Worm (Caenorhabditis elegans): Measurements from ENCODE around the gene ZK930.6.

Gene ZK930.6

ce11 chrII:11880456-11881353, 3.0 kb upstream of the ZK930.6 start:
- TF ChIP-seq ceh-88 (GFP tag; IDR thresholded peaks at IDR 0.05) (no peak), elt-3 (tag; optimal IDR thresholded peaks at IDR 0.05) (peak in 1 of 6 experiments; percentile 9), aly-2 (tag; optimal IDR thresholded peaks at IDR 0.05) (peak; percentile 79), sup-37 (GFP tag; optimal IDR thresholded peaks at IDR 0.05) (no peak), nhr-76 (tag; optimal IDR thresholded peaks at IDR 0.05) (no peak), rnt-1 (tag; optimal IDR thresholded peaks at IDR 0.05) (peak; percentile 12), lin-35 (GFP tag; optimal IDR thresholded peaks at IDR 0.05) (peak in 1 of 2 experiments; percentile 39), grh-1 (GFP tag; IDR thresholded peaks at IDR 0.05) (no peak), efl-1 (optimal IDR thresholded peaks at IDR 0.05) (peak in 1 of 2 experiments; percentile 14), efl-1 (GFP tag; optimal IDR thresholded peaks at IDR 0.05 in 1 of 2) (peak in 1 of 2 experiments; percentile 90), blmp-1 (tag; optimal IDR thresholded peaks at IDR 0.05) (peak; percentile 99), nhr-85 (tag) (peak; percentile 72), nhr-84 (tag; optimal IDR thresholded peaks at IDR 0.05) (no peak), mep-1 (tag; optimal IDR thresholded peaks at IDR 0.05) (peak; percentile 70), ama-1 (optimal IDR thresholded peaks at IDR 0.05) (peak; percentile 52), irx-1 (tag; optimal IDR thresholded peaks at IDR 0.05) (no peak), nhr-90 (tag; optimal IDR thresholded peaks at IDR 0.05; ENCODE audit: poor library complexity) (peak; percentile 20), lin-14 (GFP tag; optimal IDR thresholded peaks at IDR 0.05) (peak; percentile 64), nhr-71 (tag; optimal IDR thresholded peaks at IDR 0.05) (peak; percentile 46), nhr-20 (tag; optimal IDR thresholded peaks at IDR 0.05) (peak; percentile 29), lsy-2 (tag; optimal IDR thresholded peaks at IDR 0.05) (peak in 1 of 2 experiments; percentile 32), dpl-1 (GFP tag; optimal IDR thresholded peaks at IDR 0.05) (peak in 1 of 3 experiments; percentile 21), ztf-11 (tag; optimal IDR thresholded peaks at IDR 0.05) (peak in 1 of 2 experiments; percentile 37), snu-23 (GFP tag; optimal IDR thresholded peaks at IDR 0.05) (peak; percentile 45), elt-2 (tag; optimal IDR thresholded peaks at IDR 0.05) (no peak)

- TF ChIP-seq vab-15 (tag; optimal IDR thresholded peaks at IDR 0.05): no peak
- TF ChIP-seq tbx-2 (tag; optimal IDR thresholded peaks at IDR 0.05): peak; percentile 25
- TF ChIP-seq nhr-84 (tag; optimal IDR thresholded peaks at IDR 0.05): no peak
- TF ChIP-seq unc-86 (tag; optimal IDR thresholded peaks at IDR 0.05): peak; percentile 45
- no peak for TF ChIP-seq efl-1 (optimal IDR thresholded peaks at IDR 0.05)
- TF ChIP-seq efl-1 (GFP tag; optimal IDR thresholded peaks at IDR 0.05 in 1 of 2): peak in 1 of 2 experiments; percentile 17
- TF ChIP-seq ztf-11 (tag; optimal IDR thresholded peaks at IDR 0.05): peak in 1 of 2 experiments; percentile 86
These were observed 4.0 kb downstream of the ZK930.6 start for ce11 chrII:11887724-11888123.

- TF ChIP-seq pqm-1 (tag; optimal IDR thresholded peaks at IDR 0.05): no peak
- TF ChIP-seq nhr-85 (tag): peak; percentile 69
- TF ChIP-seq lin-14 (GFP tag; optimal IDR thresholded peaks at IDR 0.05): peak; percentile 27
- TF ChIP-seq egl-13 (tag; optimal IDR thresholded peaks at IDR 0.05): no peak
- no peak for TF ChIP-seq fkh-8 (tag; optimal IDR thresholded peaks at IDR 0.05)
- no peak for TF ChIP-seq ets-5 (GFP tag; IDR thresholded peaks at IDR 0.05)
- no peak for TF ChIP-seq zip-4 (GFP tag; optimal IDR thresholded peaks at IDR 0.05)
- no peak for TF ChIP-seq tlp-1 (tag; optimal IDR thresholded peaks at IDR 0.05)
These were observed 4.4 kb downstream of the ZK930.6 start for ce11 chrII:11888150-11888549.

- TF ChIP-seq xbp-1 (tag; optimal IDR thresholded peaks at IDR 0.05) (no peak), skn-1 (tag; optimal IDR thresholded peaks at IDR 0.05) (no peak), snpc-4 (tag; optimal IDR thresholded peaks at IDR 0.05) (no peak), rnt-1 (tag; optimal IDR thresholded peaks at IDR 0.05) (peak; percentile 24), swsn-7 (tag; optimal IDR thresholded peaks at IDR 0.05) (peak; percentile 18), nhr-47 (tag; optimal IDR thresholded peaks at IDR 0.05) (no peak), nhr-90 (tag; optimal IDR thresholded peaks at IDR 0.05; ENCODE audit: poor library complexity) (peak; percentile 33), unc-98 (GFP tag; IDR thresholded peaks at IDR 0.05) (no peak), zip-4 (GFP tag; optimal IDR thresholded peaks at IDR 0.05) (no peak), efl-3 (GFP tag; optimal IDR thresholded peaks at IDR 0.05) (no peak), nhr-28 (tag; optimal IDR thresholded peaks at IDR 0.05) (no peak), lin-14 (GFP tag; optimal IDR thresholded peaks at IDR 0.05) (no peak), nhr-71 (tag; optimal IDR thresholded peaks at IDR 0.05) (peak; percentile 18), nhr-20 (tag; optimal IDR thresholded peaks at IDR 0.05) (peak; percentile 54), lsy-2 (tag; optimal IDR thresholded peaks at IDR 0.05) (peak in 1 of 2 experiments; percentile 30), ces-1 (GFP tag; optimal IDR thresholded peaks at IDR 0.05) (no peak), unc-62 (GFP tag; optimal IDR thresholded peaks at IDR 0.05) (no peak), egl-13 (tag; optimal IDR thresholded peaks at IDR 0.05) (no peak), dpl-1 (GFP tag; optimal IDR thresholded peaks at IDR 0.05) (peak in 2 of 3 experiments; percentile 10 to 13), mep-1 (tag; optimal IDR thresholded peaks at IDR 0.05) (peak; percentile 4)
These were observed 5.8 kb downstream of the ZK930.6 start for ce11 chrII:11889420-11890075.
